Worm (Caenorhabditis elegans) whole organism, L1 larva: ENCODE results near the gene bath-3.
A peak's percentile ranks its signal among the peaks of the same experiment; 100 is the strongest.

Source experiments
- C34B4.2 ChIP-seq: sonication (generic microtip); optimal IDR thresholded peaks from 2 replicates; lab custom pipeline; 2017; ENCODE audit warnings: mild to moderate bottlenecking, missing genetic modification characterization, missing compliant biosample characterization
- alr-1 ChIP-seq: fragments of 200-800 bp; sonication (Bioruptor generic); optimal IDR thresholded peaks from 2 replicates; lab custom pipeline; 2018; ENCODE audit warnings: borderline replicate concordance, mild to moderate bottlenecking, missing genetic modification characterization, missing compliant biosample characterization
- aly-2 ChIP-seq: fragments of 150-350 bp; optimal IDR thresholded peaks from 2 replicates; lab custom pipeline; 2014; ENCODE audit warnings: missing biosample characterization, missing genetic modification characterization
- ama-1 ChIP-seq: fragments of 150-350 bp; optimal IDR thresholded peaks from 2 replicates; lab custom pipeline; 2014
- dpl-1 ChIP-seq, 3 experiments: fragments of 150-350 bp in 2 of 3; sonication (generic microtip) in 1 of 3; optimal IDR thresholded peaks; 2 replicates each; lab custom pipeline; 2014 to 2017; ENCODE audit warnings: missing biosample characterization in 3 of 3, missing genetic modification characterization in 3 of 3, missing genetic modification reagents in 3 of 3
- dsc-1 ChIP-seq: sonication (generic microtip); optimal IDR thresholded peaks from 2 replicates; lab custom pipeline; 2016; ENCODE audit warnings: mild to moderate bottlenecking, missing genetic modification characterization, missing compliant biosample characterization
- efl-1 ChIP-seq, 4 experiments: fragments of 150-350 bp; optimal IDR thresholded peaks in 3 of 4; peaks in 1 of 4; 1 replicate in 1 of 4; 2 replicates in 3 of 4; lab custom pipeline; 2014; ENCODE audit warnings: missing biosample characterization in 2 of 4, missing genetic modification characterization in 2 of 4, missing genetic modification reagents in 2 of 4
- efl-3 ChIP-seq: fragments of 200-800 bp; sonication (Bioruptor generic); optimal IDR thresholded peaks from 2 replicates; lab custom pipeline; 2018; ENCODE audit warnings: mild to moderate bottlenecking, missing genetic modification characterization, missing compliant biosample characterization
- egl-27 ChIP-seq, 2 experiments: fragments of 150-350 bp in 1 of 2; sonication (generic microtip); optimal IDR thresholded peaks; 3 replicates each; lab custom pipeline; 2017 to 2018; ENCODE audit warnings: missing biosample characterization in 2 of 2, missing genetic modification characterization in 2 of 2, missing genetic modification reagents in 2 of 2
- fkh-4 ChIP-seq: sonication (generic microtip); optimal IDR thresholded peaks from 2 replicates; lab custom pipeline; 2016; ENCODE audit warnings: missing compliant biosample characterization, missing genetic modification characterization, borderline replicate concordance
- fkh-8 ChIP-seq: sonication (generic microtip); optimal IDR thresholded peaks from 2 replicates; lab custom pipeline; 2016; ENCODE audit warnings: mild to moderate bottlenecking, missing genetic modification characterization, missing compliant biosample characterization
- hpl-2 ChIP-seq: fragments of 150-350 bp; optimal IDR thresholded peaks from 2 replicates; lab custom pipeline; 2014; ENCODE audit warnings: missing biosample characterization, missing genetic modification reagents, missing genetic modification characterization
- irx-1 ChIP-seq: sonication (generic microtip); optimal IDR thresholded peaks from 2 replicates; lab custom pipeline; 2016; ENCODE audit warnings: missing genetic modification characterization, missing compliant biosample characterization
- jun-1 ChIP-seq: fragments of 150-350 bp; optimal IDR thresholded peaks from 2 replicates; lab custom pipeline; 2014; ENCODE audit warnings: missing biosample characterization, missing genetic modification reagents, missing genetic modification characterization
- lin-15B ChIP-seq: fragments of 150-350 bp; sonication (generic microtip); optimal IDR thresholded peaks from 3 replicates; lab custom pipeline; 2014; ENCODE audit warnings: missing biosample characterization, missing genetic modification characterization
- lin-35 ChIP-seq, 2 experiments: fragments of 150-350 bp; optimal IDR thresholded peaks; 2 replicates each; lab custom pipeline; 2014; ENCODE audit warnings: missing biosample characterization in 2 of 2, missing genetic modification characterization in 2 of 2, missing genetic modification reagents in 2 of 2
- lir-3 ChIP-seq: sonication (generic microtip); optimal IDR thresholded peaks from 2 replicates; lab custom pipeline; 2016; ENCODE audit warnings: mild to moderate bottlenecking, missing genetic modification characterization, moderate library complexity, missing compliant biosample characterization; ENCODE audit not compliant: poor library complexity
- lsy-2 ChIP-seq, 2 experiments: fragments of 150-350 bp; optimal IDR thresholded peaks; 2 replicates each; lab custom pipeline; 2014; ENCODE audit warnings: missing biosample characterization in 2 of 2, missing genetic modification characterization in 2 of 2
- mdl-1 ChIP-seq, 2 experiments: fragments of 150-350 bp; optimal IDR thresholded peaks; 2 replicates each; lab custom pipeline; 2014 to 2017; ENCODE audit warnings: missing biosample characterization in 2 of 2, missing genetic modification characterization in 2 of 2, inconsistent platforms in 1 of 2
- mep-1 ChIP-seq: fragments of 150-350 bp; optimal IDR thresholded peaks from 2 replicates; lab custom pipeline; 2014; ENCODE audit warnings: missing biosample characterization, missing genetic modification characterization
- nhr-11 ChIP-seq: fragments of 150-350 bp; optimal IDR thresholded peaks from 2 replicates; lab custom pipeline; 2014; ENCODE audit warnings: missing biosample characterization, missing genetic modification characterization
- nhr-12 ChIP-seq: sonication (generic microtip); optimal IDR thresholded peaks from 2 replicates; lab custom pipeline; 2017; ENCODE audit warnings: missing biosample characterization, missing genetic modification characterization
- nhr-20 ChIP-seq: sonication (generic microtip); optimal IDR thresholded peaks from 2 replicates; lab custom pipeline; 2016; ENCODE audit warnings: mild to moderate bottlenecking, missing genetic modification characterization, missing compliant biosample characterization
- nhr-28 ChIP-seq: fragments of 150-350 bp; optimal IDR thresholded peaks from 2 replicates; lab custom pipeline; 2014; ENCODE audit warnings: missing biosample characterization, missing genetic modification characterization
- nhr-71 ChIP-seq: sonication (generic microtip); optimal IDR thresholded peaks from 2 replicates; lab custom pipeline; 2016; ENCODE audit warnings: mild to moderate bottlenecking, missing genetic modification characterization, moderate library complexity, missing compliant biosample characterization
- nhr-77 ChIP-seq: fragments of 150-350 bp; optimal IDR thresholded peaks from 2 replicates; lab custom pipeline; 2014; ENCODE audit warnings: missing biosample characterization, missing genetic modification characterization
- nhr-90 ChIP-seq: sonication (generic microtip); optimal IDR thresholded peaks from 2 replicates; lab custom pipeline; 2016; ENCODE audit warnings: mild to moderate bottlenecking, missing genetic modification characterization, missing compliant biosample characterization; ENCODE audit not compliant: poor library complexity
- pag-3 ChIP-seq: sonication (generic microtip); optimal IDR thresholded peaks from 2 replicates; lab custom pipeline; 2017; ENCODE audit warnings: missing genetic modification characterization, mild to moderate bottlenecking, missing compliant biosample characterization, antibody characterized with exemption, borderline replicate concordance; ENCODE audit not compliant: insufficient read depth
- pax-3 ChIP-seq: fragments of 200-800 bp; sonication (Bioruptor generic); optimal IDR thresholded peaks from 2 replicates; lab custom pipeline; 2018; ENCODE audit warnings: mild to moderate bottlenecking, missing genetic modification characterization, moderate library complexity, missing compliant biosample characterization
- pqm-1 ChIP-seq: sonication (generic microtip); optimal IDR thresholded peaks from 3 replicates; lab custom pipeline; 2017; ENCODE audit warnings: missing biosample characterization, missing genetic modification characterization
- sptf-1 ChIP-seq: fragments of 150-350 bp; optimal IDR thresholded peaks from 2 replicates; lab custom pipeline; 2014; ENCODE audit warnings: missing biosample characterization, missing genetic modification characterization
- sup-37 ChIP-seq: fragments of 200-800 bp; sonication (Bioruptor generic); optimal IDR thresholded peaks from 2 replicates; lab custom pipeline; 2018; ENCODE audit warnings: mild to moderate bottlenecking, missing genetic modification characterization, missing compliant biosample characterization
- swsn-7 ChIP-seq: sonication (generic microtip); optimal IDR thresholded peaks from 2 replicates; lab custom pipeline; 2016; ENCODE audit warnings: missing genetic modification characterization, missing compliant biosample characterization
- tlp-1 ChIP-seq: fragments of 150-350 bp; optimal IDR thresholded peaks from 2 replicates; lab custom pipeline; 2014; ENCODE audit warnings: missing biosample characterization, missing genetic modification characterization
- unc-30 ChIP-seq: sonication (generic microtip); optimal IDR thresholded peaks from 2 replicates; lab custom pipeline; 2017; ENCODE audit warnings: missing biosample characterization, missing genetic modification characterization
- vab-15 ChIP-seq: sonication (generic microtip); optimal IDR thresholded peaks from 2 replicates; lab custom pipeline; 2017; ENCODE audit warnings: missing genotype, mild to moderate bottlenecking, missing genetic modification characterization, missing compliant biosample characterization
- zip-4 ChIP-seq: fragments of 200-800 bp; sonication (Bioruptor generic); optimal IDR thresholded peaks from 2 replicates; lab custom pipeline; 2018; ENCODE audit warnings: mild to moderate bottlenecking, missing genetic modification characterization, moderate library complexity, missing compliant biosample characterization
- ztf-11 ChIP-seq, 2 experiments: sonication (generic microtip); optimal IDR thresholded peaks; 2 replicates each; lab custom pipeline; 2016 to 2017; ENCODE audit warnings: missing genetic modification characterization in 2 of 2, missing biosample characterization in 1 of 2, missing compliant biosample characterization in 1 of 2
- ztf-4 ChIP-seq: fragments of 150-350 bp; optimal IDR thresholded peaks from 2 replicates; lab custom pipeline; 2014; ENCODE audit warnings: missing biosample characterization, missing genetic modification characterization

The bath-3 gene

DNA sequence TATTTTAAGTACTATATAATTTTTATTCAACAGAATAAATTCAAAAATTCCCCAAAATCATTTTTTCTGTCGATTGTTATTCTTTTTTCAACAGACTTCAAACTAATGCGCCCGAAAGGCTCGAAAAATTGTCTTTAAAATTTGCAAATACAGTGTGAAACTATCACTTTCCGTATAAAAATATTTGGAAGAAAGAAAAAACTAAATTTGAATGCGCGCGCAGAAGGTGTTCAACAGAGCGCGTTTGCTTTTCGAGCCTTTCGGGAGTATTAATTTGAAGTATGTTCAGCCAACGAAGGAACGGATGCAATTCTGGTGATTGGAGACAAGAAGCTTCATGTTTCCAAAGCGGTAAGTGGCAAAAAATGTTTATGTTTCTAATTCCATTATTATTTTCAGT is 2.0 kb upstream of the bath-3 start, which contains the start of gene btb-4:
Gene btb-4, plus strand, starts transcription at position 35 of the 400 bp plus-strand sequence.
- peak; percentile 33 to 90 for TF ChIP-seq efl-1 (optimal IDR thresholded peaks at IDR 0.05; lab: Kevin White, UChicago)
- peak; percentile 81 to 98 for TF ChIP-seq efl-1 (GFP tag; optimal IDR thresholded peaks at IDR 0.05 in 1 of 2; lab: Kevin White, UChicago)
- TF ChIP-seq lsy-2 (tag; optimal IDR thresholded peaks at IDR 0.05; lab: Kevin White, UChicago), result peak in 1 of 2 experiments; percentile 20
- TF ChIP-seq dpl-1 (GFP tag; optimal IDR thresholded peaks at IDR 0.05; lab: Kevin White, UChicago), result peak; percentile 51 to 77 (median 75)
- peak; percentile 60 to 90 for TF ChIP-seq lin-35 (GFP tag; optimal IDR thresholded peaks at IDR 0.05; lab: Kevin White, UChicago)

DNA sequence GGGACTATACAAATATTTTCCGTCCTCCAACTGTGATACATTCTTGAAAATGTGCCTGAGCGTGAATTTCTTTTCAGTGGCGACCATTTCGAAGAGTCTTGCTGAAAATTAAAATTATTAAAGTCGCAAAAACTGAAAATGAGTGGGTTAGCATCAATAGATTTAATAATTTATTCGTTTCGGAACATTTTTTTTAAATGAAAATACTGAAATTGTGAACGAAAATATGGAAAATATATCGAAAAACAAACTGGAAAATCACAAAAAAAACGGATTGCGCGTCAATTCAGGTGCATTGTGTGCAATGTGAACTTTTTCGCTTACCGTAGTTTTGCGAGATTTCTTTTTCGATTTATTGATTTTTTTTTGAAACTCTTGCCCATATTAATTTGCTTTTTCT is 1.6 kb upstream of the bath-3 start, which contains the start of gene bath-5:
Gene bath-5, minus strand, starts transcription at position 101 of the 400 bp plus-strand sequence.
- no peak for TF ChIP-seq nhr-11
- no peak for TF ChIP-seq alr-1 (tag; lab: Kevin White, UChicago)
- no peak for TF ChIP-seq nhr-12 (tag; lab: Kevin White, UChicago)
- TF ChIP-seq aly-2 (tag; lab: Kevin White, UChicago), result no peak
- no peak for TF ChIP-seq sup-37 (GFP tag; lab: Kevin White, UChicago)
- TF ChIP-seq C34B4.2, result no peak
- TF ChIP-seq nhr-71 (tag; lab: Kevin White, UChicago), result no peak
- no peak for TF ChIP-seq swsn-7 (tag; lab: Kevin White, UChicago)
- no peak for TF ChIP-seq unc-30 (tag; lab: Kevin White, UChicago)
- TF ChIP-seq jun-1 (tag; lab: Kevin White, UChicago), result no peak
- TF ChIP-seq mdl-1 (tag; optimal IDR thresholded peaks at IDR 0.05; lab: Kevin White, UChicago), result no peak
- TF ChIP-seq, all 84 proteins: peak for 0

DNA sequence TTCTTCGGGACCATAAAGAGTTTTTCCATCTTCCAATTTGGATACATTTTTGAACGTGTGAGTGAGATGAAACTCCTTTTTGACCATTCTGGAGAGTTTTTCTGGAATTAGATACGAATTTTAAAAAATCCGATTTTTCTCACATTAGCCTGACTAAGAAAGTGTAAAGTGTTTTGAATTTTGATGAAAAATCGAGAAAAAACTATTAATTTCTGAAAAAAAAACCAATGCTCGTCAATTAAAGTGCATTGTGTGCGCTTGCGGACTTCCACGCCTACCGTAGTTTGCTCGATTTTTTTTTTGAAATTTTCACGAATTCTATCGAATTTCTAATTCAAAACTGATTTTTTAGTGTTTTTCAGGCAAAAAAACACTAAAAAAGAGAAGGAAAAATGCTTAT is 1.6 kb downstream of the bath-3 start, which contains the start of gene bath-1:
Gene bath-1, minus strand, starts transcription at position 101 of the 400 bp plus-strand sequence.
- TF ChIP-seq ama-1, result no peak
- TF ChIP-seq zip-4 (GFP tag; lab: Kevin White, UChicago), result no peak
- no peak for TF ChIP-seq ztf-4 (tag; lab: Kevin White, UChicago)
- no peak for TF ChIP-seq dpl-1 (GFP tag; optimal IDR thresholded peaks at IDR 0.05; lab: Kevin White, UChicago)
- TF ChIP-seq lir-3, result no peak
- TF ChIP-seq alr-1 (tag; lab: Kevin White, UChicago), result no peak
- no peak for TF ChIP-seq egl-27 (tag; optimal IDR thresholded peaks at IDR 0.05; lab: Kevin White, UChicago)
- TF ChIP-seq pqm-1 (tag; lab: Kevin White, UChicago), result no peak
- no peak for TF ChIP-seq swsn-7 (tag; lab: Kevin White, UChicago)
- no peak for TF ChIP-seq nhr-90 (tag; lab: Kevin White, UChicago)

DNA sequence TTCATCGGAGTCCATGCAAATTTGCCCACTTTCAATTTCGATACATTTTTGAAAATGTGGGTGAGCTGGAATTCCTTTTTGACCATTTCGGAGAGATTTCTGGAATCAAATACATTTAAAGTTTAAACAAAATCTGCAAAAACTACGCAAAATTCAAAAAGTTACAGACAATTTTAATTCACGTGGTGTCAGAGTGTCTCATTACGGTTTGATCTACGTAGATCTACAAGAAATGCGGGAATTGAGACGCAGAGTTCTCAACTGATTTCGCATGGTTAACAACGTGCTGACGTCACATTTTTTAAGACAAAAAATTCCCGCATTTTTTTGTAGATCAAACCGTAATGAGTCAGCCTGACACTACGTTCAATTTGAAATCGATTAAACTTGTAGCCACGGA is 3.7 kb downstream of the bath-3 start, which contains the start of gene bath-21:
Gene bath-21, minus strand, starts transcription at position 101 of the 400 bp plus-strand sequence.
- TF ChIP-seq fkh-8 (no peak), dsc-1 (tag; lab: Kevin White, UChicago) (no peak), pax-3 (tag; lab: Kevin White, UChicago) (no peak), irx-1 (tag; lab: Kevin White, UChicago) (no peak), ama-1 (no peak), nhr-77 (tag; lab: Kevin White, UChicago) (no peak), mep-1 (tag; lab: Kevin White, UChicago) (no peak), hpl-2 (GFP tag; lab: Kevin White, UChicago) (no peak), nhr-28 (tag; lab: Kevin White, UChicago) (no peak), unc-30 (tag; lab: Kevin White, UChicago) (no peak), sptf-1 (tag; lab: Kevin White, UChicago) (no peak), efl-3 (GFP tag; lab: Kevin White, UChicago) (no peak), ztf-11 (tag; optimal IDR thresholded peaks at IDR 0.05; lab: Kevin White, UChicago) (no peak), fkh-4 (tag; lab: Kevin White, UChicago) (no peak), ztf-4 (tag; lab: Kevin White, UChicago) (no peak), pag-3 (no peak), lin-15B (no peak), vab-15 (no peak), tlp-1 (tag; lab: Kevin White, UChicago) (no peak), nhr-20 (tag; lab: Kevin White, UChicago) (no peak)
